Worm (Caenorhabditis elegans): Measurements from ENCODE around the gene xpo-3.

The xpo-3 gene

DNA sequence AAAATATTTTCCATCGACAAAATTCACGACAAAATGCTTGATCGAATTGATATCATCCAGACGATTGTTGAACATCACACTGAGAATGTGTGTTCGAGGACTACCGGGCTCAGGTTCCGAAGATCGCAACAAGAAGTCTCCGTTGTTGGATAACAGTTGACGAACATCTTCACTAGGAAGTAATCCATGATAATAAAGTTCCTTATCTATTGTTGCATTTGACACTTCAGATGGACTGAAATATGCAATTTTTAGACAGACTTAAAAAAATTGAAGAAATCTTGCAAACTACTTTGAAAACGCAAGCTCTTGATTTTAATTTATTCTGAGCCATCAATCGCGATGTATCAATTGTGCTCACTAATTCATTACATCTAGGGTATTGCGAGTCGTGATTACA lies 46.6 kb downstream of the xpo-3 start:
- TF ChIP-seq T22C8.4 (GFP tag; IDR thresholded peaks at IDR 0.05): no peak
- no peak for TF ChIP-seq ztf-23 (GFP tag; IDR thresholded peaks at IDR 0.05)
- TF ChIP-seq klf-2 (GFP tag; conservative IDR thresholded peaks at IDR 0.05): no peak

ce11 chrIV:7870451-7870850 lies 53.4 kb downstream of the xpo-3 start, which contains the start of gene T06C10.3:
Gene T06C10.3 (plus strand): TSS chrIV:7870751.
- TF ChIP-seq T22C8.4 (GFP tag; IDR thresholded peaks at IDR 0.05): no peak
- no peak for TF ChIP-seq ref-1 (GFP tag; conservative IDR thresholded peaks at IDR 0.05)
- no peak for TF ChIP-seq med-1 (GFP tag; optimal IDR thresholded peaks at IDR 0.05; ENCODE audit: insufficient read depth)
- TF ChIP-seq cog-1 (tag; optimal IDR thresholded peaks at IDR 0.05): no peak
- TF ChIP-seq flt-1 (GFP tag; IDR thresholded peaks at IDR 0.05): no peak
- TF ChIP-seq ztf-29 (GFP tag; IDR thresholded peaks at IDR 0.05): no peak
- no peak for TF ChIP-seq ztf-23 (GFP tag; IDR thresholded peaks at IDR 0.05)
- no peak for TF ChIP-seq klf-2 (GFP tag; conservative IDR thresholded peaks at IDR 0.05)
- no peak for TF ChIP-seq tab-1 (GFP tag; IDR thresholded peaks at IDR 0.05)

ce11 chrIV:7868607-7869006 lies 55.2 kb downstream of the xpo-3 start, which contains the start of gene flp-10:
Gene flp-10 (plus strand): TSS chrIV:7868907.
- TF ChIP-seq tab-1 (GFP tag; IDR thresholded peaks at IDR 0.05): no peak

Measured in whole organism, midembryonic.